Worm (Caenorhabditis elegans) whole organism, young adult: ENCODE measurements around the gene C02F12.5.

ENCODE experiments used
- F57C9.4 ChIP-seq: sonication (generic microtip); optimal IDR thresholded peaks from 2 replicates; lab custom pipeline; 2017; ENCODE audit warnings: mild to moderate bottlenecking, missing genetic modification characterization, missing compliant biosample characterization
- hsf-1 ChIP-seq: fragments of 200-800 bp; sonication (Bioruptor generic); IDR thresholded peaks from 2 replicates; pipeline ENCODE4 v1.3.6; 2022; ENCODE audit warnings: missing genetic modification reagents, missing genetic modification characterization, missing compliant biosample characterization

ce11 chrX:3686420-3686819 lies 14.5 kb upstream of the C02F12.5 start:
- TF ChIP-seq F57C9.4 (no peak), hsf-1 (no peak)
